Fruit fly (Drosophila melanogaster): ENCODE data around the gene bor.

bor gene

DNA sequence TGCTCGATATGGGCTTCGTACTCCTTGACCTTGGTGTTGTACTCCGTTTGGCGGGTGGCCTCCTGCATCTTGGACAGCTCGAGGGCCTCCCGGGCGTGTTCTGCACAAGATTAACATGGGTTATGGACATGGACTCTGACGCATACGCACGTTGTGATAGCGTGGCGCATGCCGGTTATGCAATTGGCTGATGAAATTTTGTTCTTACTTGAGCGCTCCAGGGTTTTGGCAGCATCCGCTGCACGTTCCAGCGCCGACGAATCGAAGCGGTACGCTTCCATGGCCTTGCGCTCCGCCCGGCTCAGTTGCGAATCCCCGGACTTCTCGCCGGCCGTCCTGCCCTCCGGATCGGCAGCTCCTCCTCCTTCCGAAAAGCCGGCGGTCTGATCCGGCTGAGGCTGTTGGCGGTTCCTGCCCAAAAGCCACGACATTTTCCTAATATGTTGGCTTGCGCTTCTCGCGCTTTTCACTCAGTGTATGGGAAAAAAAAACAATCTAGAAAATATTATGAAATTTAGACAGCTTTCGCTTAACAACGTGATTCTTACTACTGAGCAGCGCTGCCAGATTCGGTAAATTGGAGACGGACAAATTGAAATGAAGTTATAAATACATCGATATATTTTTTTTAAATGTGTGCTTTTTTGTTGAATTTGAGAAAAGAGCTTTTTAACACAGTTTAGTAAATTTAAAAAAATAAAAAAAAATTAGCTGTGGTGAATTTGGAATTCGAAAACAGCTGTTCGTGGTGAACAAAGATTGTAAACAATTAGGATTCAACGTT is at the start of gene bor, which contains the start of gene asun:
Gene bor (minus strand): TSS at position 594 of the 784 bp plus-strand sequence.
Gene asun (plus strand): TSS at position 750 of the 784 bp plus-strand sequence.
- no peak for TF ChIP-seq noc (tag; optimal IDR thresholded peaks at IDR 0.05)

DNA sequence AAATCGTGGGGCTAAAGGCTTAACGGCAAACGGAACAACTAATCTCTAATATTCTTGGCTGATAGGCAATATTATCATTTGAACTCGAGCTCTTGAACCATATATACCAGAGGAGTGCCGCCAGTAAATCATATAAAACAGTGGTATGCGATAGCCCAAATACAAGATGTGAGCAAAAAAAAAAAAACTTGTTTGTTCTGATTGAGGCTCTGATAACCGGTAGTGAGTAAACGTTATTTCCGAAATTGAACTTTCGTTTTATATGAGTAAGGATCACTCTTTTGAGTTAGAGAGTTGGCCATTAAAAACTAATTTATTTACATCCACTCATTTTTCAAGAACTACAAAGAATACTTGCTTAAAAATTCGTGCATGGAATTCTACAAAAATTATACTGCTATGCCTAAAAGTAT is 46.2 kb upstream of the bor start:
- TF ChIP-seq noc (tag; optimal IDR thresholded peaks at IDR 0.05): peak; percentile 74

DNA sequence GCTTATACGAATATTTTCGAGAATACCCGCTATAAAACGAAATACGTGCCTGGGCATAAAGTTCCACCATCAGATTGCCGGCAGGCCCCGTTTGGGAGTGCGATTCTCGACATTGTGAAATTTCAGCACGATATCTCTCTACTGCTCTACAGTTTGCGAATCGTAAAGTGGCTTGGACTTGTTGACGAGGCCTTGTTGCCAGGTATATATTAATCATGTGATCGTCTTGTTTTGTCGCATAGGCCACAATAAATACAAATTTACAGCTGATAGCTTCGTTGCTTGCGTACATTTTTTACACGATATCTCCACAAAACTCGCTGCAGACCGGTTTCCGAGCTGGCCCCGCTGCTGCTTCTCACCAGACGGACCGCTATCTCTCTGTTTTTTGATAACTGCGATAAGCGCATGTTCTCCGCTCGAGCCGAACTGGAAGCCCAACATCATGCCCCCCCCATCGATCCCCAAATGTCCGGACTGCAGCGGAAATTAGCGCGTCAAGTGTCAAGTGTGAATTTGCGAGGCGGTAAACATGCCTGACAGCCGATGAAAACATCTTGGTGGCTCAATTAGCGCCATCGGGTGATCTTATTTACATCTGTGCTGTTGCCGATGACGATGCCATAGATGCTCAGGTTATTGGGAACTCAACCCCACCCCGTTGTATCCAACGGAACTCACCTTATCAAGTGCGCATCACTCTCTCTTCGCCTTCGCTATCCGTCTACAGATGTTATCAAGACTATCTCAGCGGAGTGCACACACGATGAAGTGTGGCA is 45.6 kb upstream of the bor start:
- no peak for TF ChIP-seq noc (tag; optimal IDR thresholded peaks at IDR 0.05)

DNA sequence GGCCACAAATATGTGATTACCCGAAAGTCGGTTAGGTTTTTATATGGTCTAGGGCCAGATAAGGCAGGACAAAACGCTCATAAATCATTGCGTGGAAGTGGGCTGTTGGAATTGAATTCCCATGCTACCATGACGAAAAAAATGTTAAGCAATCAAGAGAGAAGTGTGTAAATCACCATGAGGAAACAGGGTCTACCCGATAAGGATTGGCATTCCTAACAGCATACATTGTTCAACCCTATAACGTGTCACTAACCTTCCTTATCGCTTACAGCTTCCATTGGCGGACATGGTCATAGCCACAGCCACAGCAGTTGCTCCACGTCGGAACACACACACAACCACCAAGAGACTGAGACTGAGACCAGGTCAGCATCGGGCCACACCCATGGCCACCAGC is 44.1 kb upstream of the bor start:
- TF ChIP-seq noc (tag; optimal IDR thresholded peaks at IDR 0.05): no peak

DNA sequence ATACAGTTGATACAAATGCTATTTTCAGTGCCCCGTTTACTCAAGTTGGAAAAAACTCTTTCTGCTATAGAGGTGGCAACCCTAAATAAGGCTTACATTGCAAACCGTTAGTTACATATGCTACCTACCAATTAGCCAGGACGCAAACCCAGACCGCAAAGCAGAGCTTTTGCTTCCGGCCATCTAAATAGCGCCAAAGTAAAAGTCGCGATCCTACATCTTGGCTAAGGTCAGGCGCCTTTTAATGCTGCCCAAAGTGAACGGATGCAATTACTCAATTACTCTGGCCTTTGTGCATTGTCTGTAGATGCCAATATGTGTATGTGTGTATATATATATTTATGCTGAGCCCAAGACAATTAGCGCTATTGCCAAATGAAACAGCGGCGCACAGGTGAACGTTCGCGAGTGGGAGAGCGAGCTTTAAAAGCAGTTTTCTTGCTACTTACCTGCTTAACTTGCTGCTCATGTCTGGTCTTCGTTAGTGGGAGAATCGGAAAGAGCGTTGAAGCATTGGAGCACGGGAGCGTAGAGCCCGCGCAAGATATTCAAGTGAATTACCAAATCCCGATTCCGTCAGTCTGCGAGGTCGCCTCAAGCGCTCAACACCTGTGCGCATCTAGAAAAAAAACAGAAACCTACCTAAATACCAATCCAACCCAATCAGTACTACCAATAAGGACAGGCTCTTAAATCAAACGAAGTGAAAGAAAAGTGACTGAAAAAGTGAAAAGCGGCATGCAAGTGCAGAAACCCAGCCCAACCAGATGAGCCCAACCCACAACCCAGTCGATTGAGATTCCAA is 41.5 kb upstream of the bor start, which contains the start of gene Zip89B:
Gene Zip89B (plus strand): TSS at position 574 of the 805 bp plus-strand sequence.
- TF ChIP-seq noc (tag; optimal IDR thresholded peaks at IDR 0.05): no peak

DNA sequence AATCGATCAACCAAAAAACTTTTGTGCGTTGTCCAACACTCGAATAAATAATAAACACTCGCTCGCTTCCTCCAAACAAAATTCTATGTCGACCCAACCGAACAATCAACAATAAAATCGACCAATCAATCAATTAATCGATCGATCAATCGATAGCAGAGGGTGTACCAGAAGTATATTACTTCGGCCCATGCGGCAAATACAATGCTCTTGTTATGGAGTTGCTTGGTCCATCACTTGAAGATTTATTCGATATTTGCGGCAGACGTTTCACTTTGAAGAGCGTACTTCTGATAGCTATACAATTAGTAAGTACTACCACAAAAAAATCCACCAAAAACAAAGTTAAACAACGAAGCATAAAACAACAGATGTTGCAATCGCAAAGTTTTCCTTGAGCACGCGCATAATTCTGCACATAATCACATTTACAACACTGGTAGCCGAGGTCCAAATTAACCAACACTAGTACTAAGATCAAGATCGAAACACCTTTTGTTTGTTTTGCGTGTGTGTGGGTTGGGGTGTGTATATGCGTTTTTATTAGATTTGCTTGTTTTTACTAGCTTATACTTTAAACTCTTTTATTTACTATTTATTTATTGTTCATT is 31.7 kb upstream of the bor start:
- TF ChIP-seq noc (tag; optimal IDR thresholded peaks at IDR 0.05): no peak

DNA sequence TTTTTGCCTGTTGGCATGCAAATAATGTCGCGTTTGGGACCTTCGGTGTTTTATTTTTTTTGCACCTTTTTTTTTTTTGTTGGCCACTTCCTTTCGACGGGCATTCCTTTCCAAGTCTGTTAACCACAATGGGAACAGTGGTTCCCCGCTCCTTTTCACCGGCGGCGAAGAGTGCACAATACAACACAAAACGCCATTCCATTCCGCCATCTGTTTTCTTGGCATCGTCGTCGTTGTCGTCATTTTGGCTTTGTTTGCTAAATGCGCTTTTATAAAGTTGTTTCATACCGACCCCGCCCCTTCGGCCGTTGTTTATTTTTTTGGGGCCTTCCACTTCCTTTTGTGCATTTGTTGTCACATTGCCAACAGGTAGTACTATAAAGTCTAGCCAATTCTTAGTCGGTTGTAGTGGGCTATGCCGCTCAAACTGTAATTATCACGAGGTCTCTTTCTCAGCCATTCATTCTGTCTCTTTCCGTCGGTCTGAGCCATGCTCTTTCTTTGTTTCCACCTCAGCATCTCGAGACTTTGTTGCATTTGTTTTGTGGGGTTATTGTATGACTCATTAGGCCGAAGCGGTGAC is 26.4 kb upstream of the bor start:
- no peak for TF ChIP-seq noc (tag; optimal IDR thresholded peaks at IDR 0.05)

DNA sequence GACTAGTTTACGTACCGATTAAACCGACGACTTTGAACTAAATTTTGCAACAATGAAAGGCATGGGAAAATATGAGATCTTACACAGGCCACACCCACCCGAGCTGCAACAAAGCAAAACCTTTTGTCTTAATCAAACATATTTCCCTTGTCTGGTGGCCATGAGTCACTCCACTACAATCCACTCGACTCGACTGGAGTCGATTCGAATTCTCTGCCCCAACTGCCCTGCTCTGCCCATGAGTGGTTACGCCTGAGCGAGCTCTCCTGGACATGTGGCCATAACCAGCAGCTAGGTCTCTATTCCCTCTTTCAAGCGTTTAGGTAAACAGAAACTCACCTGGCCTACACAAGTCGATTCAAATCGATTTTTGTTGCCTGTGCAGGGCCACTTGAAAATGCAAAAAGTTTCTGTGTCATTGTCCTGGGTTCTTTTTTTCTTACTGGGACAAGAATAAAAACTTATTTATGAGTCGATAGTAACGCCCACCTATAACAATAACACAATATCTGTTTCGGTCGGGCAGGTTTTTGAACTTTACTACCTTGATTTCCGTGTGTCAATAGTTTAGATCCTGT is 24.9 kb upstream of the bor start:
- TF ChIP-seq noc (tag; optimal IDR thresholded peaks at IDR 0.05): no peak

DNA sequence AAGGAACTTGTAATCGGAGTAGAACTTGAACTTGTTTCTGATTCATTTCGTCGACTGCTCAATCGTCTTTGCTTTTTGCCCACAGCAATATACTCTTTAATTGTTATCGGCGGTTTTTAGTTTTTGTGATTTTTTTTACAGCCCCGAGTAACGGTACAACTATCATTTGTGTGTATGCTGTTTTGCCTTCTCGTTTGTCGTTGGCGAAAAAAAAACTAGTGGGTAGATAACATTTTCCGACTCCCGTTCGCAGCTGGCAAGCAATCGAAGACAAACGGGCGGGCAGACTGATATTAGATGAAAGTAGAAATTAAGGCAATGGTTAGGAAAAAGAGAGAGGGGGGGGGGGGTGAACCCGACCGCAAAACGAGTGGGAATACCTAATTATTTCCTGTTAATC is 23.9 kb upstream of the bor start:
- no peak for TF ChIP-seq noc (tag; optimal IDR thresholded peaks at IDR 0.05)

DNA sequence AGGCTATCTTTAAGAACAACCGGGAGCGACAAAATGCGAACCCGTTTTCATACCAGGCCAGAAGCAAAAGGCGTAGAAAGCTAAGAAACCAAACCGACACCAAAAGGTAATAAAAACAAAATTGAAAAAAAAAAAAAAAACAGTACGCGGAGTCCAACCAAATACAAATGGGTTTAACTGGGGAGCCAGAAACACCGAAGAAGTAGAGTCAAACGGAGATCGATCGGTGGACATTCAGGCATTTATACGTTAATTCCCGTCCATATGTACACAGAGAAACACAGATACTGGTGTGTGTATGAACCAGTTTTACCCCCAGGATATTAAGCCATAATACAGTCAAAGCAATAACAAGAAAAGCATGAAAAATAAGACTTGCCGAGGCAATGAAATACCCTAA is 23.3 kb upstream of the bor start:
- no peak for TF ChIP-seq noc (tag; optimal IDR thresholded peaks at IDR 0.05)

DNA sequence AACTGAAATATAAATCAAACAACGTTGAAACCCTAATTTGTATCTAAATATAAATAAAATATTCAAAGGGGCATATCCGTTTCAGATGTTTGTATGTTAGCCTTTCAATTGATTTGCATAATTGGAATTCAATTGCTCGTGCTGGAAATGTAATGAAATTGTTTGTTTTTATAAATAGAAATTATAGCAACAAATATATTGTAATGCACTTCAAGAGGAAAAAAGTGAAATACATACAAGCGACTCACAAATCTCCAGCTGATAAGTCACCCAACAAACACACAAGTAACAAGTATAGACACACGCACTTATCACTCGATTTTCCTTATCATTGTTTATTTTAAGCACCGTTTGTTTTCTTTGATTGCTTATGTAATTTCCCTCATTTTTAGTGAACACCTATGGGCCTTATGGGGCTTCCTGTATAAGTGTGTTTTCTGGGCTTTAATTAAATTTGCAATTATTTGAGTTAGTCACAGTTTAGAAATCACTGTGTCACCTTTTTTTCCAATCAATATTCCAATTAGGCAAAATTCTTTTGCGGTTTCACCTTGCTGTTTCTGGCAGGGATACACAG is 21.8 kb upstream of the bor start:
- no peak for TF ChIP-seq noc (tag; optimal IDR thresholded peaks at IDR 0.05)

DNA sequence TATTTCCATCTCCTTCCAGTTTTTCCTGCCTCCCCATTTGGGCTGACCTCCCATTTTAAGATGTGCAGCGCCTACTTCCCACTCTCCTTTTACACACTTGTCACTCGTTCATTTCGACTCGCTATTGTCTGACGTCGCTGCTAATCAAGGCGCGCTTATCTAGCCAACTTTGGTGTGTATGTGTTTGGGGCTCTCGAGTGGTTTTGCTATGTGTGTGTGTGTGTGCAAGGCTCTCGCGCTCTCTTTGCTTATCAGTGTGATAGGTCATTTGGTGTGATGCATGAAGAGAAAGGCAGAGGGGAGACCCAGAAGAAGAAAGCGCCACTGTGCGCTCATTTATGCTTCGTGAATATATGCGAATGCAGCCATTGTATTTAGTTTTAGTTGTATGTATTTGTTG is 21.0 kb upstream of the bor start:
- TF ChIP-seq noc (tag; optimal IDR thresholded peaks at IDR 0.05): no peak

DNA sequence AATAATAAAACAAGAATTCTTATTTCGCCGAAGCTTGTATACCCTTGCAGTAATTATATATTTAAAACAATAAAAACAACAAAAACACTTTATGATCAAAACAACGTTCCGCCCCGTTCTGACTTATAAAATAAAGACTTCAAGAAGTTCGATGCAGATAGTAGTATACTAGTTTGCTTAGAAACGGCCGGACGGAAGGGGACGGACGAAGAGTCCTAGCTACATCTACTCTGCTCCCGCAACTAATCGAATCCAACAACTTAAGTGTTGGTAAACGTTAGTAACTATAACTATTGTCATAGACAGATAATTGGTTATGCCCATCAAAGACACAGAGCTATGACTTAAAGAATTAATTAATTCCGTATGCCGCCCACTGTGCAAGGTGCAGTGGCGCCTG is 20.6 kb upstream of the bor start:
- TF ChIP-seq noc (tag; optimal IDR thresholded peaks at IDR 0.05): no peak

DNA sequence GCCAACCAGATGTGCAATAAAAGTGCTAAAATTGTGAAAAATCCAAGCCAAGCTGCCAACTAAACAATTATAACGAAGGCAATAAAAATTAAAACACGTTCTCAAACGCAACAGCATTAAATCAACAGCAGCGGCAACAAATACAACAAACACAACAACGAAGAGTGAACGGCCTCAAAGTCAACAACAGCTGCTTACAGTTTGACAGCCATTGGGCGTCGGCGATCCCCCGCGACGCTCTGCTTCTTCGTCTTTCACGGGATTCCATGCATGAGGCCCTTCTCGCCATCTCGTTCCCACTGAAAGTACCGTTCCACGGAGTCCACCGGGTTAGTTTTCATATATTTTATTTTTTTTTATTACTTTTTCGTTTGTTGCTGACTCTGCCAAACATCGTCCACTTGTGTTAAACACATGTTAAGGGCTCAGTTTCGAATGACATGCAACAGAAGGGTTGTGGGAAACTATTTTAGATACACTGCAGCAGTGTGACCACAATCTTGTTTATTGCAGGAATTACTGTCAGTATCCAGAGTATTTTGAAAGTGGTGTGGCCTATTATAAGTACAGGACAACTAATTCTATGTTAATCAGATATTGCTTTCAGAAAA is 18.3 kb upstream of the bor start:
- TF ChIP-seq noc (tag; optimal IDR thresholded peaks at IDR 0.05): no peak
